Fruit fly (Drosophila melanogaster) whole organism, prepupa: ENCODE data around the gene Epp.

Experiments used
- Blimp-1 ChIP-seq: fragments of 200-800 bp; sonication (Bioruptor generic); optimal IDR thresholded peaks from 3 replicates; lab custom pipeline; 2017; ENCODE audit warnings: missing biosample characterization, missing genetic modification characterization, mild to moderate bottlenecking, moderate library complexity, missing genetic modification reagents
- CG11294 ChIP-seq: fragments of 200-800 bp; sonication (Bioruptor generic); IDR thresholded peaks from 2 replicates; pipeline ENCODE4 v1.3.6; 2022; ENCODE audit warnings: missing biosample characterization, missing genetic modification characterization
- CG11902 ChIP-seq: fragments of 200-800 bp; sonication (Bioruptor generic); optimal IDR thresholded peaks from 3 replicates; lab custom pipeline; 2016; ENCODE audit warnings: missing biosample characterization, missing genetic modification characterization
- CG15336 ChIP-seq: fragments of 200-800 bp; sonication (Bioruptor generic); IDR thresholded peaks from 2 replicates; pipeline ENCODE4 v1.3.6; 2022; ENCODE audit warnings: missing biosample characterization, missing genetic modification characterization
- CG1621 ChIP-seq: fragments of 200-800 bp; sonication (Bioruptor generic); optimal IDR thresholded peaks from 3 replicates; lab custom pipeline; 2018; ENCODE audit warnings: missing biosample characterization, mild to moderate bottlenecking, missing genetic modification characterization
- CG16779 ChIP-seq: fragments of 200-800 bp; sonication (Bioruptor generic); optimal IDR thresholded peaks from 3 replicates; lab custom pipeline; 2017; ENCODE audit warnings: missing biosample characterization, mild to moderate bottlenecking, missing genetic modification characterization
- CG3032 ChIP-seq: fragments of 200-800 bp; optimal IDR thresholded peaks from 2 replicates; lab custom pipeline; 2019; ENCODE audit warnings: missing biosample characterization, mild to moderate bottlenecking, missing genetic modification characterization, moderate library complexity
- CG31627 ChIP-seq: fragments of 200-800 bp; sonication (Bioruptor generic); optimal IDR thresholded peaks from 3 replicates; lab custom pipeline; 2016; ENCODE audit warnings: missing biosample characterization, missing genetic modification characterization
- CG32006 ChIP-seq: fragments of 200-800 bp; sonication (Bioruptor generic); optimal IDR thresholded peaks from 3 replicates; lab custom pipeline; 2017; ENCODE audit warnings: missing biosample characterization, mild to moderate bottlenecking, missing genetic modification characterization
- CG34406 ChIP-seq: fragments of 200-800 bp; sonication (Bioruptor generic); optimal IDR thresholded peaks from 3 replicates; lab custom pipeline; 2016; ENCODE audit warnings: missing biosample characterization, missing genetic modification characterization
- CG6163 ChIP-seq: fragments of 200-800 bp; sonication (Bioruptor generic); IDR thresholded peaks from 3 replicates; pipeline ENCODE4 v1.3.6; 2022; ENCODE audit warnings: missing biosample characterization, missing genetic modification characterization
- CG6276 ChIP-seq: fragments of 200-800 bp; sonication (Bioruptor generic); optimal IDR thresholded peaks from 2 replicates; lab custom pipeline; 2017; ENCODE audit warnings: missing biosample characterization, mild to moderate bottlenecking, missing genetic modification characterization
- CG6792 ChIP-seq: fragments of 200-800 bp; sonication (Bioruptor generic); optimal IDR thresholded peaks from 3 replicates; lab custom pipeline; 2016; ENCODE audit warnings: missing biosample characterization, missing genetic modification characterization
- CG6808 ChIP-seq: fragments of 200-800 bp; sonication (Bioruptor generic); optimal IDR thresholded peaks from 3 replicates; lab custom pipeline; 2017; ENCODE audit warnings: missing biosample characterization, missing genetic modification characterization, mild to moderate bottlenecking, moderate library complexity, missing genetic modification reagents
- CG7368 ChIP-seq: fragments of 200-800 bp; sonication (Bioruptor generic); optimal IDR thresholded peaks from 3 replicates; lab custom pipeline; 2016; ENCODE audit warnings: missing biosample characterization, missing genetic modification characterization
- CG8319 ChIP-seq: fragments of 200-800 bp; sonication (Bioruptor generic); optimal IDR thresholded peaks from 3 replicates; lab custom pipeline; 2016; ENCODE audit warnings: missing biosample characterization, missing genetic modification characterization
- CG8632 ChIP-seq: fragments of 200-800 bp; sonication (Bioruptor generic); optimal IDR thresholded peaks from 3 replicates; lab custom pipeline; 2016; ENCODE audit warnings: missing biosample characterization, missing genetic modification characterization
- CG9139 ChIP-seq: fragments of 200-800 bp; sonication (Bioruptor generic); optimal IDR thresholded peaks from 3 replicates; lab custom pipeline; 2017; ENCODE audit warnings: missing biosample characterization, mild to moderate bottlenecking, missing genetic modification characterization
- Eip78C ChIP-seq: fragments of 200-800 bp; sonication (Bioruptor generic); peaks from one replicate; lab custom pipeline; 2016; ENCODE audit warnings: missing biosample characterization, missing genetic modification characterization
- Eip93F ChIP-seq: fragments of 200-800 bp; sonication (Bioruptor generic); optimal IDR thresholded peaks from 2 replicates; lab custom pipeline; 2016; ENCODE audit warnings: missing biosample characterization, mild to moderate bottlenecking, missing genetic modification characterization
- Ets21C ChIP-seq: fragments of 200-800 bp; sonication (Bioruptor generic); optimal IDR thresholded peaks from 3 replicates; lab custom pipeline; 2016; ENCODE audit warnings: missing biosample characterization, missing genetic modification characterization
- Ets96B ChIP-seq: fragments of 200-800 bp; optimal IDR thresholded peaks from 2 replicates; lab custom pipeline; 2019; ENCODE audit warnings: missing biosample characterization, mild to moderate bottlenecking, missing genetic modification characterization, moderate library complexity
- Gug ChIP-seq: fragments of 200-800 bp; sonication (Bioruptor generic); IDR thresholded peaks from 2 replicates; pipeline ENCODE4 v1.3.6; 2022; ENCODE audit warnings: missing biosample characterization, missing genetic modification characterization
- Hr38 ChIP-seq: sonication (Bioruptor generic); optimal IDR thresholded peaks from 2 replicates; lab custom pipeline; 2016; ENCODE audit warnings: missing biosample characterization, missing genetic modification characterization
- Hr39 ChIP-seq: fragments of 200-800 bp; sonication (Bioruptor generic); optimal IDR thresholded peaks from 2 replicates; lab custom pipeline; 2016; ENCODE audit warnings: missing biosample characterization, missing genetic modification characterization
- Hr4 ChIP-seq: fragments of 200-800 bp; sonication (Bioruptor generic); optimal IDR thresholded peaks from 3 replicates; lab custom pipeline; 2016; ENCODE audit warnings: missing biosample characterization, missing genetic modification characterization
- Lpt ChIP-seq: fragments of 200-800 bp; sonication (Bioruptor generic); optimal IDR thresholded peaks from 3 replicates; lab custom pipeline; 2016; ENCODE audit warnings: missing biosample characterization, missing genetic modification characterization
- Met ChIP-seq: fragments of 200-800 bp; sonication (Bioruptor generic); optimal IDR thresholded peaks from 3 replicates; lab custom pipeline; 2016; ENCODE audit warnings: missing biosample characterization, missing genetic modification characterization
- OdsH ChIP-seq: fragments of 200-800 bp; sonication (Bioruptor generic); optimal IDR thresholded peaks from 3 replicates; lab custom pipeline; 2016; ENCODE audit warnings: missing biosample characterization, missing genetic modification characterization
- Sox102F ChIP-seq: fragments of 200-800 bp; sonication (Bioruptor generic); optimal IDR thresholded peaks from 2 replicates; lab custom pipeline; 2016; ENCODE audit warnings: missing biosample characterization, mild to moderate bottlenecking, missing genetic modification characterization
- Sox14 ChIP-seq: fragments of 200-800 bp; sonication (Bioruptor generic); optimal IDR thresholded peaks from 3 replicates; lab custom pipeline; 2016; ENCODE audit warnings: missing biosample characterization, missing genetic modification characterization
- Sox15 ChIP-seq: fragments of 200-800 bp; sonication (Bioruptor generic); optimal IDR thresholded peaks from 3 replicates; lab custom pipeline; 2016; ENCODE audit warnings: missing biosample characterization, missing genetic modification characterization
- achi ChIP-seq: fragments of 200-800 bp; sonication (Bioruptor generic); optimal IDR thresholded peaks from 3 replicates; lab custom pipeline; 2016; ENCODE audit warnings: missing biosample characterization, missing genetic modification characterization
- acj6 ChIP-seq: fragments of 200-800 bp; sonication (Bioruptor generic); optimal IDR thresholded peaks from 3 replicates; lab custom pipeline; 2016; ENCODE audit warnings: missing biosample characterization, missing genetic modification characterization
- dac ChIP-seq: fragments of 200-800 bp; sonication (Bioruptor generic); optimal IDR thresholded peaks from 2 replicates; lab custom pipeline; 2017; ENCODE audit warnings: missing biosample characterization, mild to moderate bottlenecking, missing genetic modification characterization
- dsx ChIP-seq: fragments of 200-800 bp; optimal IDR thresholded peaks from 3 replicates; lab custom pipeline; 2019; ENCODE audit warnings: missing biosample characterization, mild to moderate bottlenecking, missing genetic modification characterization, moderate library complexity; ENCODE audit not compliant: poor library complexity, severe bottlenecking
- eg ChIP-seq: fragments of 200-800 bp; sonication (Bioruptor generic); IDR thresholded peaks from 3 replicates; pipeline ENCODE4 v1.3.6; 2022; ENCODE audit warnings: missing biosample characterization, missing genetic modification characterization
- esn ChIP-seq: fragments of 200-800 bp; sonication (Bioruptor generic); optimal IDR thresholded peaks from 2 replicates; lab custom pipeline; 2016; ENCODE audit warnings: missing biosample characterization, mild to moderate bottlenecking, missing genetic modification characterization, moderate library complexity
- fd59A ChIP-seq: fragments of 200-800 bp; sonication (Bioruptor generic); optimal IDR thresholded peaks from 2 replicates; lab custom pipeline; 2017; ENCODE audit warnings: missing biosample characterization, mild to moderate bottlenecking, missing genetic modification characterization, missing genetic modification reagents
- fkh ChIP-seq: fragments of 200-800 bp; sonication (Bioruptor generic); optimal IDR thresholded peaks from 3 replicates; lab custom pipeline; 2017; ENCODE audit warnings: missing biosample characterization, mild to moderate bottlenecking, missing genetic modification characterization, moderate library complexity
- net ChIP-seq: fragments of 200-800 bp; sonication (Bioruptor generic); optimal IDR thresholded peaks from 3 replicates; lab custom pipeline; 2016; ENCODE audit warnings: missing biosample characterization, missing genetic modification characterization
- pdm3 ChIP-seq: fragments of 200-800 bp; sonication (Bioruptor generic); optimal IDR thresholded peaks from 3 replicates; lab custom pipeline; 2016; ENCODE audit warnings: missing biosample characterization, missing genetic modification characterization
- salr ChIP-seq, 2 experiments: fragments of 200-800 bp; sonication (Bioruptor generic); optimal IDR thresholded peaks; 3 replicates each; lab custom pipeline; 2016 to 2018; ENCODE audit warnings: missing biosample characterization in 2 of 2, missing genetic modification characterization in 2 of 2, mild to moderate bottlenecking in 1 of 2
- spab ChIP-seq: fragments of 200-800 bp; sonication (Bioruptor generic); optimal IDR thresholded peaks from 2 replicates; lab custom pipeline; 2017; ENCODE audit warnings: missing biosample characterization, mild to moderate bottlenecking, missing genetic modification characterization, missing genetic modification reagents
- svp ChIP-seq: fragments of 200-800 bp; sonication (Bioruptor generic); peaks from one replicate; lab custom pipeline; 2016; ENCODE audit warnings: missing biosample characterization, missing genetic modification characterization
- topi ChIP-seq: fragments of 200-800 bp; sonication (Bioruptor generic); optimal IDR thresholded peaks from 3 replicates; lab custom pipeline; 2016; ENCODE audit warnings: missing biosample characterization, missing genetic modification characterization
- vri ChIP-seq: fragments of 200-800 bp; sonication (Bioruptor generic); optimal IDR thresholded peaks from 3 replicates; lab custom pipeline; 2016; ENCODE audit warnings: missing biosample characterization, mild to moderate bottlenecking, missing genetic modification characterization

Epp gene

DNA sequence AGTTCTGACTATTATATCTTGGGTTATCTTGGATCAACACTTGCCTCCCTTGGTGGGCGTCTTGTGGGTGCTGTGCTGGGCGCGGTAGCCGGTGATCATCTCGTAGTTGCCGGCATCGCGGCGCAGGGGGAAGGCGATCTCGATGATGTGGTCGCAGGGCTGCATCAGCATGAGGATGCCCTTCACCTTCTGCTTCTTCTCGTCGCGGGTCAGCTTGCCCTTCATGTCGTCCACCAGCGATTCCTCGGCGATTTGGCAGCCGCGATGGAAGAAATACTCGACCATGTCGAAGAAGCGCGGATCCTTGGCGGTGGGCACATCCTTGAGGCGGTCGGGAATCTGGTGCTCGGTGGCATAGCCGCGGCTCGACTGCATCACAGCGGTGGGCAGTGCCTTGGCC, 50.2 kb downstream of the Epp start:
- TF ChIP-seq fkh (GFP tag; lab: Kevin White, UChicago) (no peak), vri (GFP tag; lab: Kevin White, UChicago) (no peak), fd59A (GFP tag; lab: Kevin White, UChicago) (no peak), OdsH (GFP tag; lab: Kevin White, UChicago) (no peak), CG31627 (GFP tag; lab: Kevin White, UChicago) (no peak), CG16779 (tag; lab: Kevin White, UChicago) (no peak), CG8319 (GFP tag; lab: Kevin White, UChicago) (no peak), CG9139 (GFP tag; lab: Kevin White, UChicago) (no peak), dac (GFP tag; lab: Kevin White, UChicago) (no peak), CG7368 (no peak), CG15336 (GFP tag; lab: Robert Waterston, UW) (no peak), CG1621 (tag; lab: Kevin White, UChicago) (no peak), Eip93F (GFP tag; lab: Kevin White, UChicago) (no peak)
- TF ChIP-seq, all 60 proteins: peak for 0

DNA sequence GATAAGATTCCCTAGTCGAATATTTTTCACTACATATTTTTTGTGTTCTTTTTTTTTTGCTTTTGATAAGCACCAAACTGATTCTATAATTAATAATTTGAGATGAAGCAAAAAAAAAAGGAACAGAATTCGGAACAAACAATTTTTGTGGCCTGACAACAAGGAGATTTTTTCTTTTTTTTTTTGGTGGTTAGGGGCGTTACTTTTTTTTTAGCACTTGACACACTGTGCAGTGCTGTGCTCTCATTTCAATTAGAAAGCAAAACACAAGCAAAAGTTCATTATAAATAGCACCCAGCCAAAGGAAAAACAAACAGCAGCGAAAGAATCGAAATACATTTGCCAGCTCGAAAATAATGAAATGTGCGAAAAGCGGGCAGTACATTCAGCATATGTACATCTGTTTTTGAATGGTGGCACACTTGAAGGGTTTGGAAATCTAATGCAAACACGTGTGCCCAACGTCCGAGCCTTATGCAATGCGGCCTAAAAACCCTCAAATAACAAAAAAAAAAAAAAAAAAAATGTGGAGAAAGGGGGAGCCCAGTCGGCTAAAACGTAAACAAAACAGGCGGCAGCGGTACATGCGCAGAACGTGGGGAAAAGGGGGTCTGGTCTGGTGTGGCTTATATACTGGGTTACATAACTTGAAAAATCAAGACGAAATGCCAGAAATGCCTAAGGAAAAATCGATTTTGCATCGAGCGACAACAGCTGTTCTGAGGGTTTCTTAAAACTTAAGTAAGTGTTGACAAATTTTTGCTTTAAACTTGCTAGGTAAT, 50.9 kb downstream of the Epp start:
- TF ChIP-seq svp (peak; percentile 28), fd59A (GFP tag; lab: Kevin White, UChicago) (no peak), Ets96B (tag; lab: Kevin White, UChicago) (no peak), CG34406 (GFP tag; lab: Kevin White, UChicago) (no peak), pdm3 (GFP tag; lab: Kevin White, UChicago) (peak; percentile 16), esn (GFP tag; lab: Kevin White, UChicago) (peak; percentile 40), CG6276 (GFP tag; lab: Kevin White, UChicago) (peak; percentile 50), Sox15 (GFP tag; lab: Kevin White, UChicago) (no peak), vri (GFP tag; lab: Kevin White, UChicago) (peak; percentile 55), net (GFP tag; lab: Kevin White, UChicago) (peak; percentile 26), CG11294 (GFP tag; lab: Robert Waterston, UW) (0 out of 2 replicates have a peak, but pooled peaks have one; percentile 15), spab (GFP tag; lab: Kevin White, UChicago) (no peak), CG32006 (peak; percentile 44), dsx (GFP tag; lab: Kevin White, UChicago) (no peak), Lpt (GFP tag; lab: Kevin White, UChicago) (no peak), Hr39 (peak; percentile 26), Hr38 (GFP tag; lab: Kevin White, UChicago) (no peak), salr (GFP tag; optimal IDR thresholded peaks at IDR 0.05; lab: Kevin White, UChicago) (peak in 1 of 2 experiments; percentile 29), Hr4 (GFP tag; lab: Kevin White, UChicago) (peak; percentile 53), CG3032 (tag; lab: Kevin White, UChicago) (no peak), Eip78C (GFP tag; lab: Kevin White, UChicago) (peak; percentile 78), Eip93F (GFP tag; lab: Kevin White, UChicago) (no peak), CG8632 (GFP tag; lab: Kevin White, UChicago) (no peak), dac (GFP tag; lab: Kevin White, UChicago) (no peak), Gug (GFP tag; lab: Robert Waterston, UW) (no peak; the same call in 1 of the 2 replicates), CG1621 (tag; lab: Kevin White, UChicago) (no peak), acj6 (GFP tag; lab: Kevin White, UChicago) (no peak), CG8319 (GFP tag; lab: Kevin White, UChicago) (no peak), fkh (GFP tag; lab: Kevin White, UChicago) (peak; percentile 29), CG6792 (GFP tag; lab: Kevin White, UChicago) (no peak), Blimp-1 (no peak), CG7368 (no peak), Sox14 (GFP tag; lab: Kevin White, UChicago) (peak; percentile 28), CG11902 (GFP tag; lab: Kevin White, UChicago) (no peak), achi (GFP tag; lab: Kevin White, UChicago) (peak; percentile 17), CG15336 (GFP tag; lab: Robert Waterston, UW) (peak; percentile 56), CG6808 (no peak), Ets21C (GFP tag; lab: Kevin White, UChicago) (no peak), topi (GFP tag; lab: Kevin White, UChicago) (peak; percentile 25), CG16779 (tag; lab: Kevin White, UChicago) (no peak), Sox102F (no peak), Met (GFP tag; lab: Kevin White, UChicago) (peak; percentile 58), CG6163 (GFP tag; lab: Robert Waterston, UW) (peak; percentile 43; the same call in 2 of the 3 replicates), eg (peak; percentile 70)
